Worm (Caenorhabditis elegans): ENCODE measurements around the gene T10G3.1.

DNA sequence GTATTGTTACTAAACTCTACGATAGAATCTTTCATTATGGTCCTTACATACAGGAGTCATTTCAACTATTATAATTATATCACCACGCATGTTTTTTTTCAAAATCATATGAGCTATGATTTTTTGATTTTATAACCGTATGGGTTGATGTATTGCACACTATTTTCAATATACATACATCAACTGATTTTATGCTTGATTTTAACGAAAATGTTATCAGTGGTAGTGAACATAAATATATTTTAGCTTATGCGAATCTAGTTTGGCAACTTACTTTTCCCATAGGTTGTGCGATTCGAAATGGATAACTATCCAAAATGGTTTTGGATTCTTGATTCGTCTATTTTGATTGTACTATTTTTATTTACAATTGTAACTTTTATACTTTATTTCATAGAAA is 49.9 kb downstream of the T10G3.1 start, which contains the start of gene srv-10:
- TF ChIP-seq pha-4 (tag; optimal IDR thresholded peaks at IDR 0.05) (no peak), nhr-12 (tag; optimal IDR thresholded peaks at IDR 0.05) (no peak), ama-1 (optimal IDR thresholded peaks at IDR 0.05) (no peak), nhr-11 (tag; optimal IDR thresholded peaks at IDR 0.05) (no peak), nhr-28 (tag; optimal IDR thresholded peaks at IDR 0.05) (no peak), unc-62 (GFP tag; optimal IDR thresholded peaks at IDR 0.05) (no peak), ztf-11 (tag; optimal IDR thresholded peaks at IDR 0.05) (no peak), snpc-4 (tag; optimal IDR thresholded peaks at IDR 0.05) (no peak)
